Worm (Caenorhabditis elegans) whole organism, young adult: ENCODE measurements around the gene tpst-1.
A peak's percentile ranks its signal among the peaks of the same experiment; 100 is the strongest.

Source experiments
- B0019.2 ChIP-seq: fragments of 200-800 bp; sonication (Bioruptor generic); conservative IDR thresholded peaks from 2 replicates; pipeline ENCODE4 v1.3.6; 2022; ENCODE audit warnings: missing genetic modification reagents, missing genetic modification characterization, missing compliant biosample characterization
- C17E4.6 ChIP-seq: fragments of 200-800 bp; sonication (Bioruptor generic); IDR thresholded peaks from 2 replicates; pipeline ENCODE4 v1.3.6; 2022; ENCODE audit warnings: missing genetic modification reagents, missing genetic modification characterization, missing compliant biosample characterization
- F22D6.2 ChIP-seq: sonication (generic microtip); optimal IDR thresholded peaks from 2 replicates; lab custom pipeline; 2016; ENCODE audit warnings: mild to moderate bottlenecking, missing genetic modification characterization, missing compliant biosample characterization
- F37B4.10 ChIP-seq: fragments of 200-800 bp; sonication (Bioruptor generic); IDR thresholded peaks from 2 replicates; pipeline ENCODE4 v1.3.6; 2022; ENCODE audit warnings: missing genetic modification characterization, missing compliant biosample characterization
- F49E8.2 ChIP-seq: sonication (generic microtip); optimal IDR thresholded peaks from 3 replicates; lab custom pipeline; 2017; ENCODE audit warnings: missing genetic modification characterization, mild to moderate bottlenecking, missing compliant biosample characterization, antibody characterized with exemption, moderate library complexity; ENCODE audit not compliant: insufficient read depth
- F55B11.4 ChIP-seq: sonication (generic microtip); optimal IDR thresholded peaks from 2 replicates; lab custom pipeline; 2016; ENCODE audit warnings: missing compliant biosample characterization, missing genetic modification characterization, borderline replicate concordance; ENCODE audit not compliant: insufficient read depth
- F57A8.1 ChIP-seq: fragments of 200-800 bp; sonication (Bioruptor generic); optimal IDR thresholded peaks from 2 replicates; lab custom pipeline; 2018; ENCODE audit warnings: mild to moderate bottlenecking, missing genetic modification characterization, moderate library complexity, missing compliant biosample characterization
- F57C9.4 ChIP-seq: sonication (generic microtip); optimal IDR thresholded peaks from 2 replicates; lab custom pipeline; 2017; ENCODE audit warnings: mild to moderate bottlenecking, missing genetic modification characterization, missing compliant biosample characterization
- K11D2.4 ChIP-seq: fragments of 200-800 bp; sonication (Bioruptor generic); IDR thresholded peaks from 2 replicates; pipeline ENCODE4 v1.3.6; 2022; ENCODE audit warnings: missing genetic modification reagents, missing genetic modification characterization, missing compliant biosample characterization
- T07F8.4 ChIP-seq: sonication (generic microtip); optimal IDR thresholded peaks from 2 replicates; lab custom pipeline; 2016; ENCODE audit warnings: mild to moderate bottlenecking, missing genetic modification characterization, moderate library complexity, missing compliant biosample characterization
- Y95B8A.8 ChIP-seq: fragments of 200-800 bp; sonication (Bioruptor generic); IDR thresholded peaks from 2 replicates; pipeline ENCODE4 v1.3.6; 2022; ENCODE audit warnings: missing genetic modification reagents, missing genetic modification characterization, missing compliant biosample characterization
- ama-1 ChIP-seq, 3 experiments: fragments of 150-350 bp in 1 of 3; sonication (generic microtip) in 2 of 3; optimal IDR thresholded peaks; 2 replicates each; lab custom pipeline; 2014 to 2018; ENCODE audit warnings: missing biosample characterization in 2 of 3, missing genetic modification characterization in 2 of 3, missing genetic modification reagents in 2 of 3
- aptf-3 ChIP-seq: fragments of 200-800 bp; sonication (Bioruptor generic); IDR thresholded peaks from 2 replicates; pipeline ENCODE4 v1.3.6; 2022; ENCODE audit warnings: missing genetic modification characterization, missing compliant biosample characterization
- attf-3 ChIP-seq: fragments of 200-800 bp; sonication (Bioruptor generic); conservative IDR thresholded peaks from 2 replicates; pipeline ENCODE4 v1.3.6; 2022; ENCODE audit warnings: missing genetic modification reagents, missing genetic modification characterization, missing compliant biosample characterization
- ccch-3 ChIP-seq: fragments of 200-800 bp; sonication (Bioruptor generic); optimal IDR thresholded peaks from 2 replicates; lab custom pipeline; 2018; ENCODE audit warnings: mild to moderate bottlenecking, missing genetic modification characterization, missing compliant biosample characterization
- ceh-100 ChIP-seq: fragments of 200-800 bp; sonication (Bioruptor generic); IDR thresholded peaks from 2 replicates; pipeline ENCODE4 v1.3.6; 2022; ENCODE audit warnings: missing genetic modification reagents, missing genetic modification characterization, missing compliant biosample characterization
- ceh-58 ChIP-seq: fragments of 200-800 bp; sonication (Bioruptor generic); IDR thresholded peaks from 2 replicates; pipeline ENCODE4 v1.3.6; 2022; ENCODE audit warnings: missing genetic modification characterization, missing compliant biosample characterization
- die-1 ChIP-seq: sonication (generic microtip); optimal IDR thresholded peaks from 2 replicates; lab custom pipeline; 2016; ENCODE audit warnings: missing genotype, mild to moderate bottlenecking, missing genetic modification characterization, missing compliant biosample characterization
- dpl-1 ChIP-seq: fragments of 150-350 bp; optimal IDR thresholded peaks from 2 replicates; lab custom pipeline; 2014; ENCODE audit warnings: missing biosample characterization, missing genetic modification reagents, missing genetic modification characterization
- efl-1 ChIP-seq: fragments of 150-350 bp; optimal IDR thresholded peaks from 2 replicates; lab custom pipeline; 2014; ENCODE audit warnings: missing biosample characterization, missing genetic modification reagents, missing genetic modification characterization
- egl-18 ChIP-seq: fragments of 200-800 bp; sonication (Bioruptor generic); IDR thresholded peaks from 2 replicates; pipeline ENCODE4 v1.3.6; 2022; ENCODE audit warnings: missing genetic modification reagents, missing genetic modification characterization, missing compliant biosample characterization
- egrh-3 ChIP-seq: fragments of 200-800 bp; sonication (Bioruptor generic); IDR thresholded peaks from 2 replicates; pipeline ENCODE4 v1.3.6; 2022; ENCODE audit warnings: missing genetic modification reagents, missing genetic modification characterization, missing compliant biosample characterization
- ekl-4 ChIP-seq: fragments of 200-800 bp; sonication (Bioruptor generic); IDR thresholded peaks from 2 replicates; pipeline ENCODE4 v1.3.6; 2022; ENCODE audit warnings: missing genetic modification reagents, missing genetic modification characterization, missing compliant biosample characterization
- fkh-3 ChIP-seq: sonication (generic microtip); optimal IDR thresholded peaks from 2 replicates; lab custom pipeline; 2016; ENCODE audit warnings: mild to moderate bottlenecking, missing genetic modification characterization, missing compliant biosample characterization
- hlh-26 ChIP-seq: fragments of 200-800 bp; sonication (Bioruptor generic); conservative IDR thresholded peaks from 2 replicates; pipeline ENCODE4 v1.3.6; 2022; ENCODE audit warnings: missing genetic modification reagents, missing genetic modification characterization, missing compliant biosample characterization
- hmg-20 ChIP-seq: fragments of 200-800 bp; sonication (Bioruptor generic); IDR thresholded peaks from 2 replicates; pipeline ENCODE4 v1.3.6; 2022; ENCODE audit warnings: missing genetic modification reagents, missing genetic modification characterization, missing compliant biosample characterization
- lag-1 ChIP-seq: fragments of 200-800 bp; sonication (Bioruptor generic); IDR thresholded peaks from 2 replicates; pipeline ENCODE4 v1.3.6; 2022; ENCODE audit warnings: missing genetic modification reagents, missing genetic modification characterization, missing compliant biosample characterization
- let-526 ChIP-seq: fragments of 200-800 bp; sonication (Bioruptor generic); IDR thresholded peaks from 2 replicates; pipeline ENCODE4 v1.3.6; 2022; ENCODE audit warnings: missing genetic modification reagents, missing genetic modification characterization, missing compliant biosample characterization
- let-607 ChIP-seq, 2 experiments: fragments of 200-800 bp in 1 of 2; sonication (Bioruptor generic) in 1 of 2; sonication (generic microtip) in 1 of 2; optimal IDR thresholded peaks; 2 replicates each; lab custom pipeline; 2016 to 2018; ENCODE audit warnings: mild to moderate bottlenecking in 2 of 2, missing compliant biosample characterization in 2 of 2, missing genetic modification characterization in 2 of 2, moderate library complexity in 2 of 2, missing genotype in 1 of 2
- lin-35 ChIP-seq, 3 experiments: fragments of 150-350 bp in 2 of 3; sonication (generic microtip) in 1 of 3; optimal IDR thresholded peaks; 2 replicates each; lab custom pipeline; 2014 to 2018; ENCODE audit warnings: missing biosample characterization in 3 of 3, missing genetic modification characterization in 3 of 3, missing genetic modification reagents in 3 of 3
- lin-40 ChIP-seq: sonication (generic microtip); optimal IDR thresholded peaks from 2 replicates; lab custom pipeline; 2016; ENCODE audit warnings: missing genetic modification characterization, mild to moderate bottlenecking, missing compliant biosample characterization, missing genotype, missing genetic modification reagents
- lir-1 ChIP-seq: fragments of 200-800 bp; sonication (Bioruptor generic); conservative IDR thresholded peaks from 2 replicates; pipeline ENCODE4 v1.3.6; 2022; ENCODE audit warnings: missing genetic modification reagents, missing genetic modification characterization, missing compliant biosample characterization
- lsy-27 ChIP-seq: sonication (generic microtip); optimal IDR thresholded peaks from 2 replicates; lab custom pipeline; 2017; ENCODE audit warnings: missing genetic modification characterization, mild to moderate bottlenecking, missing compliant biosample characterization, antibody characterized with exemption, missing genotype, borderline replicate concordance; ENCODE audit not compliant: insufficient read depth
- madf-10 ChIP-seq: sonication (generic microtip); optimal IDR thresholded peaks from 2 replicates; lab custom pipeline; 2016; ENCODE audit warnings: mild to moderate bottlenecking, missing genetic modification characterization, missing compliant biosample characterization
- madf-3 ChIP-seq: fragments of 200-800 bp; sonication (Bioruptor generic); IDR thresholded peaks from 2 replicates; pipeline ENCODE4 v1.3.6; 2022; ENCODE audit warnings: missing genetic modification reagents, missing genetic modification characterization, missing compliant biosample characterization
- madf-6 ChIP-seq: fragments of 200-800 bp; sonication (Bioruptor generic); IDR thresholded peaks from 2 replicates; pipeline ENCODE4 v1.3.6; 2022; ENCODE audit warnings: missing genetic modification reagents, missing genetic modification characterization, missing compliant biosample characterization
- mel-28 ChIP-seq: sonication (generic microtip); optimal IDR thresholded peaks from 2 replicates; lab custom pipeline; 2016; ENCODE audit warnings: borderline replicate concordance, mild to moderate bottlenecking, missing genetic modification characterization, missing compliant biosample characterization
- nfya-2 ChIP-seq: fragments of 200-800 bp; sonication (Bioruptor generic); IDR thresholded peaks from 2 replicates; pipeline ENCODE4 v1.3.6; 2022; ENCODE audit warnings: missing genetic modification reagents, missing genetic modification characterization, missing compliant biosample characterization
- nfyb-1 ChIP-seq: fragments of 200-800 bp; sonication (Bioruptor generic); IDR thresholded peaks from 2 replicates; pipeline ENCODE4 v1.3.6; 2022; ENCODE audit warnings: missing genetic modification reagents, missing genetic modification characterization, missing compliant biosample characterization
- nhr-80 ChIP-seq: sonication (generic microtip); optimal IDR thresholded peaks from 2 replicates; lab custom pipeline; 2016; ENCODE audit warnings: missing genetic modification characterization, missing compliant biosample characterization
- nhr-90 ChIP-seq: sonication (generic microtip); optimal IDR thresholded peaks from 2 replicates; lab custom pipeline; 2016; ENCODE audit warnings: missing genotype, mild to moderate bottlenecking, missing genetic modification characterization, missing compliant biosample characterization
- pbrm-1 ChIP-seq: fragments of 200-800 bp; sonication (Bioruptor generic); IDR thresholded peaks from 2 replicates; pipeline ENCODE4 v1.3.6; 2022; ENCODE audit warnings: missing genetic modification reagents, missing genetic modification characterization, missing compliant biosample characterization
- repo-1 ChIP-seq: sonication (generic microtip); optimal IDR thresholded peaks from 2 replicates; lab custom pipeline; 2017; ENCODE audit warnings: mild to moderate bottlenecking, missing genetic modification characterization, missing compliant biosample characterization
- snpc-3.4 ChIP-seq: sonication (generic microtip); optimal IDR thresholded peaks from 2 replicates; lab custom pipeline; 2017; ENCODE audit warnings: missing genetic modification characterization, mild to moderate bottlenecking, missing compliant biosample characterization, antibody characterized with exemption, moderate library complexity, missing genotype, missing genetic modification reagents
- sptf-2 ChIP-seq: fragments of 200-800 bp; sonication (Bioruptor generic); optimal IDR thresholded peaks from 2 replicates; lab custom pipeline; 2018; ENCODE audit warnings: mild to moderate bottlenecking, missing genetic modification characterization, missing compliant biosample characterization
- xnd-1 ChIP-seq: sonication (generic microtip); optimal IDR thresholded peaks from 2 replicates; lab custom pipeline; 2016; ENCODE audit warnings: missing genotype, missing genetic modification reagents, missing genetic modification characterization, missing compliant biosample characterization
- ztf-18 ChIP-seq: sonication (generic microtip); optimal IDR thresholded peaks from 2 replicates; lab custom pipeline; 2016; ENCODE audit warnings: missing genotype, mild to moderate bottlenecking, missing genetic modification characterization, missing compliant biosample characterization
- ztf-3 ChIP-seq: fragments of 200-800 bp; sonication (Bioruptor generic); optimal IDR thresholded peaks from 2 replicates; lab custom pipeline; 2018; ENCODE audit warnings: mild to moderate bottlenecking, missing genetic modification characterization, missing compliant biosample characterization

The tpst-1 gene

ce11 chrIII:12607302-12607701 lies 54.8 kb downstream of the tpst-1 start (continued):
- TF ChIP-seq die-1 (tag; lab: Kevin White, UChicago) (no peak), F55B11.4 (tag; lab: Kevin White, UChicago) (no peak), madf-6 (0 out of 2 replicates have a peak, but pooled peaks have one; percentile 35), Y95B8A.8 (GFP tag; lab: Robert Waterston, UW) (no peak), pbrm-1 (GFP tag; lab: Robert Waterston, UW) (no peak), T07F8.4 (no peak), xnd-1 (tag; lab: Kevin White, UChicago) (no peak), mel-28 (tag; lab: Kevin White, UChicago) (peak; percentile 23), let-607 (tag; optimal IDR thresholded peaks at IDR 0.05; lab: Kevin White, UChicago) (peak in 1 of 2 experiments; percentile 18), ceh-58 (GFP tag; lab: Robert Waterston, UW) (no peak), fkh-3 (tag; lab: Kevin White, UChicago) (peak; percentile 56), repo-1 (tag; lab: Kevin White, UChicago) (no peak), nfya-2 (GFP tag; lab: Robert Waterston, UW) (no peak), nfyb-1 (GFP tag; lab: Robert Waterston, UW) (peak; percentile 48; the same call in 1 of the 2 replicates), ama-1 (optimal IDR thresholded peaks at IDR 0.05; lab: Kevin White, UChicago) (peak; percentile 82), ama-1 (GFP tag; optimal IDR thresholded peaks at IDR 0.05; lab: Kevin White, UChicago) (no peak), lin-40 (tag; lab: Kevin White, UChicago) (no peak), F37B4.10 (GFP tag; lab: Robert Waterston, UW) (no peak), ceh-100 (GFP tag; lab: Robert Waterston, UW) (0 out of 2 replicates have a peak, but pooled peaks have one; percentile 15), F57C9.4 (peak; percentile 41), F57A8.1 (no peak), madf-3 (GFP tag; lab: Robert Waterston, UW) (no peak), nhr-80 (tag; lab: Kevin White, UChicago) (no peak), lag-1 (GFP tag; lab: Robert Waterston, UW) (no peak), egl-18 (no peak), lsy-27 (tag; lab: Kevin White, UChicago) (no peak), let-526 (GFP tag; lab: Robert Waterston, UW) (no peak), madf-10 (tag; lab: Kevin White, UChicago) (no peak), sptf-2 (GFP tag; lab: Kevin White, UChicago) (no peak), K11D2.4 (no peak), ccch-3 (GFP tag; lab: Kevin White, UChicago) (no peak), nhr-90 (no peak), F22D6.2 (tag; lab: Kevin White, UChicago) (no peak), aptf-3 (0 out of 2 replicates have a peak, but pooled peaks have one; percentile 33), snpc-3.4 (tag; lab: Kevin White, UChicago) (no peak), egrh-3 (no peak), hmg-20 (GFP tag; lab: Robert Waterston, UW) (0 out of 2 replicates have a peak, but pooled peaks have one; percentile 15), F49E8.2 (tag; lab: Kevin White, UChicago) (no peak), hlh-26 (GFP tag; lab: Robert Waterston, UW) (0 out of 2 replicates have a peak, but pooled peaks have one; percentile 62), dpl-1 (GFP tag; lab: Kevin White, UChicago) (no peak), lin-35 (GFP tag; optimal IDR thresholded peaks at IDR 0.05; lab: Kevin White, UChicago) (peak in 1 of 3 experiments; percentile 1), B0019.2 (GFP tag; lab: Robert Waterston, UW) (no peak), ztf-18 (no peak), attf-3 (GFP tag; lab: Robert Waterston, UW) (0 out of 2 replicates have a peak, but pooled peaks have one; percentile 29), lir-1 (GFP tag; lab: Robert Waterston, UW) (no peak), C17E4.6 (GFP tag; lab: Robert Waterston, UW) (no peak), efl-1 (GFP tag; lab: Kevin White, UChicago) (no peak), ztf-3 (GFP tag; lab: Kevin White, UChicago) (peak; percentile 26), ekl-4 (GFP tag; lab: Robert Waterston, UW) (no peak)
